Fruit fly (Drosophila melanogaster) whole organism, adult: Measurements from ENCODE around the gene CG43136.

Experiments used
- CG12768 ChIP-seq: fragments of 200-800 bp; sonication (Bioruptor generic); optimal IDR thresholded peaks from 2 replicates; lab custom pipeline; 2017; ENCODE audit warnings: missing biosample characterization, missing genetic modification characterization, mild to moderate bottlenecking, moderate library complexity, missing genetic modification reagents
- CG1620 ChIP-seq: fragments of 200-800 bp; sonication (Bioruptor generic); optimal IDR thresholded peaks from 2 replicates; lab custom pipeline; 2016; ENCODE audit warnings: missing biosample characterization, missing genetic modification characterization
- CG33017 ChIP-seq: fragments of 200-800 bp; sonication (Bioruptor generic); optimal IDR thresholded peaks from 2 replicates; lab custom pipeline; 2018; ENCODE audit warnings: missing biosample characterization, mild to moderate bottlenecking, missing genetic modification characterization, moderate library complexity
- CG7101 ChIP-seq: fragments of 200-800 bp; sonication (Bioruptor generic); optimal IDR thresholded peaks from 2 replicates; lab custom pipeline; 2018; ENCODE audit warnings: missing biosample characterization, mild to moderate bottlenecking, missing genetic modification characterization, moderate library complexity

dm6 chrX:5815720-5816119 is 37.8 kb upstream of the CG43136 start, which contains the start of gene AgmNAT:
- TF ChIP-seq CG33017 (tag; lab: Kevin White, UChicago), result no peak
- TF ChIP-seq CG1620, result no peak
- no peak for TF ChIP-seq CG7101
- no peak for TF ChIP-seq CG12768 (GFP tag; lab: Kevin White, UChicago)
